Worm (Caenorhabditis elegans) whole organism, L4 larva: Measurements from ENCODE around the gene K01A6.8.

Source experiments
- F37D6.2 ChIP-seq: sonication (generic microtip); optimal IDR thresholded peaks from 2 replicates; lab custom pipeline; 2016; ENCODE audit warnings: mild to moderate bottlenecking, missing genetic modification characterization, missing compliant biosample characterization
- Y105C5A.15 ChIP-seq: fragments of 200-800 bp; sonication (Bioruptor generic); IDR thresholded peaks from 2 replicates; pipeline ENCODE4 v1.3.6; 2022; ENCODE audit warnings: missing genetic modification characterization, missing compliant biosample characterization
- Y48G9A.11 ChIP-seq: fragments of 200-800 bp; sonication (Bioruptor generic); IDR thresholded peaks from 2 replicates; pipeline ENCODE4 v1.3.6; 2022; ENCODE audit warnings: missing genetic modification reagents, missing genetic modification characterization, missing compliant biosample characterization
- ZK337.2 ChIP-seq: fragments of 200-800 bp; sonication (Bioruptor generic); IDR thresholded peaks from 2 replicates; pipeline ENCODE4 v1.3.6; 2022; ENCODE audit warnings: missing genetic modification reagents, missing genetic modification characterization, missing compliant biosample characterization
- aha-1 ChIP-seq: fragments of 150-350 bp; peaks from one replicate; lab custom pipeline; 2014; ENCODE audit warnings: missing biosample characterization, missing genetic modification characterization
- arid-1 ChIP-seq: fragments of 200-800 bp; sonication (Bioruptor generic); conservative IDR thresholded peaks from 2 replicates; pipeline ENCODE4 v1.3.6; 2022; ENCODE audit warnings: missing genetic modification reagents, missing genetic modification characterization, missing compliant biosample characterization
- ceh-20 ChIP-seq: fragments of 200-800 bp; sonication (Bioruptor generic); IDR thresholded peaks from 2 replicates; pipeline ENCODE4 v1.3.6; 2022; ENCODE audit warnings: missing genetic modification reagents, missing genetic modification characterization, missing compliant biosample characterization
- ceh-32 ChIP-seq: sonication (generic microtip); optimal IDR thresholded peaks from 2 replicates; lab custom pipeline; 2016; ENCODE audit warnings: mild to moderate bottlenecking, missing genetic modification characterization, missing compliant biosample characterization; ENCODE audit not compliant: poor library complexity
- ces-1 ChIP-seq: fragments of 150-350 bp; sonication (generic microtip); optimal IDR thresholded peaks from 4 replicates; lab custom pipeline; 2014; ENCODE audit warnings: missing biosample characterization, missing genetic modification reagents, missing genetic modification characterization
- ctbp-1 ChIP-seq: fragments of 200-800 bp; sonication (Bioruptor generic); IDR thresholded peaks from 2 replicates; pipeline ENCODE4 v1.3.6; 2022; ENCODE audit warnings: missing genetic modification reagents, missing genetic modification characterization, missing compliant biosample characterization
- daf-12 ChIP-seq: fragments of 150-350 bp; optimal IDR thresholded peaks from 2 replicates; lab custom pipeline; 2014; ENCODE audit warnings: missing biosample characterization, missing genetic modification reagents, missing genetic modification characterization
- daf-16 ChIP-seq, 3 experiments: sonication (generic microtip); optimal IDR thresholded peaks; 2 replicates each; lab custom pipeline; 2016 to 2017; ENCODE audit warnings: missing genetic modification characterization in 3 of 3, missing genetic modification reagents in 3 of 3, mild to moderate bottlenecking in 2 of 3, missing compliant biosample characterization in 2 of 3, missing biosample characterization in 1 of 3, moderate library complexity in 1 of 3
- daf-8 ChIP-seq: fragments of 200-800 bp; sonication (Bioruptor generic); IDR thresholded peaks from 2 replicates; pipeline ENCODE4 v1.3.6; 2022; ENCODE audit warnings: missing genetic modification characterization, missing compliant biosample characterization
- dmd-8 ChIP-seq: fragments of 200-800 bp; sonication (Bioruptor generic); IDR thresholded peaks from 2 replicates; pipeline ENCODE4 v1.3.6; 2022; ENCODE audit warnings: missing genetic modification characterization, missing compliant biosample characterization
- dpl-1 ChIP-seq: fragments of 150-350 bp; optimal IDR thresholded peaks from 2 replicates; lab custom pipeline; 2014; ENCODE audit warnings: missing biosample characterization, missing genetic modification reagents, missing genetic modification characterization
- dve-1 ChIP-seq: sonication (generic microtip); optimal IDR thresholded peaks from 2 replicates; lab custom pipeline; 2017; ENCODE audit warnings: antibody characterized with exemption, mild to moderate bottlenecking, missing genetic modification characterization, missing compliant biosample characterization; ENCODE audit not compliant: insufficient read depth
- fos-1 ChIP-seq: fragments of 150-350 bp; optimal IDR thresholded peaks from 2 replicates; lab custom pipeline; 2014; ENCODE audit warnings: missing biosample characterization, missing genetic modification characterization
- gei-8 ChIP-seq: fragments of 200-800 bp; sonication (Bioruptor generic); optimal IDR thresholded peaks from 2 replicates; lab custom pipeline; 2018; ENCODE audit warnings: mild to moderate bottlenecking, missing genetic modification characterization, missing compliant biosample characterization
- hif-1 ChIP-seq, 2 experiments: sonication (generic microtip); optimal IDR thresholded peaks; 2 replicates each; lab custom pipeline; 2016 to 2017; ENCODE audit warnings: missing compliant biosample characterization in 2 of 2, missing genetic modification characterization in 2 of 2, missing genetic modification reagents in 2 of 2, missing genotype in 2 of 2, mild to moderate bottlenecking in 1 of 2
- hlh-11 ChIP-seq: fragments of 200-800 bp; sonication (Bioruptor generic); optimal IDR thresholded peaks from 2 replicates; lab custom pipeline; 2018; ENCODE audit warnings: mild to moderate bottlenecking, missing genetic modification characterization, missing compliant biosample characterization
- jun-1 ChIP-seq: fragments of 150-350 bp; optimal IDR thresholded peaks from 2 replicates; lab custom pipeline; 2014; ENCODE audit warnings: missing biosample characterization, missing genetic modification reagents, missing genetic modification characterization
- lim-7 ChIP-seq: fragments of 200-800 bp; sonication (Bioruptor generic); IDR thresholded peaks from 2 replicates; pipeline ENCODE4 v1.3.6; 2022; ENCODE audit warnings: missing genetic modification characterization, missing compliant biosample characterization
- lin-15B ChIP-seq: fragments of 150-350 bp; sonication (generic microtip); optimal IDR thresholded peaks from 3 replicates; lab custom pipeline; 2014; ENCODE audit warnings: missing biosample characterization, missing genetic modification characterization
- lin-29 ChIP-seq: fragments of 200-800 bp; sonication (Bioruptor generic); IDR thresholded peaks from 2 replicates; pipeline ENCODE4 v1.3.6; 2022; ENCODE audit warnings: missing genetic modification reagents, missing genetic modification characterization, missing compliant biosample characterization
- lin-38 ChIP-seq: fragments of 200-800 bp; sonication (Bioruptor generic); IDR thresholded peaks from 2 replicates; pipeline ENCODE4 v1.3.6; 2022; ENCODE audit warnings: missing genetic modification reagents, missing genetic modification characterization, missing compliant biosample characterization
- mdl-1 ChIP-seq, 2 experiments: fragments of 150-350 bp in 1 of 2; sonication (generic microtip) in 1 of 2; optimal IDR thresholded peaks; 2 replicates each; lab custom pipeline; 2014 to 2017; ENCODE audit warnings: missing biosample characterization in 2 of 2, missing genetic modification characterization in 2 of 2
- mdt-29 ChIP-seq: fragments of 200-800 bp; sonication (Bioruptor generic); IDR thresholded peaks from 2 replicates; pipeline ENCODE4 v1.3.6; 2022; ENCODE audit warnings: missing genetic modification reagents, missing genetic modification characterization, missing compliant biosample characterization
- mep-1 ChIP-seq: fragments of 150-350 bp; sonication (generic microtip); optimal IDR thresholded peaks from 3 replicates; lab custom pipeline; 2014; ENCODE audit warnings: missing biosample characterization, missing genetic modification characterization
- nhr-102 ChIP-seq: sonication (generic microtip); optimal IDR thresholded peaks from 2 replicates; lab custom pipeline; 2016; ENCODE audit warnings: mild to moderate bottlenecking, missing genetic modification characterization, moderate library complexity, missing compliant biosample characterization
- nhr-11 ChIP-seq: fragments of 150-350 bp; optimal IDR thresholded peaks from 2 replicates; lab custom pipeline; 2014; ENCODE audit warnings: missing biosample characterization, missing genetic modification characterization
- nhr-111 ChIP-seq: fragments of 200-800 bp; sonication (Bioruptor generic); optimal IDR thresholded peaks from 2 replicates; lab custom pipeline; 2018; ENCODE audit warnings: mild to moderate bottlenecking, missing genetic modification characterization, missing compliant biosample characterization
- nhr-25 ChIP-seq: sonication (generic microtip); optimal IDR thresholded peaks from 2 replicates; lab custom pipeline; 2017; ENCODE audit warnings: missing genetic modification characterization, mild to moderate bottlenecking, missing compliant biosample characterization, antibody characterized with exemption, moderate library complexity, borderline replicate concordance; ENCODE audit not compliant: insufficient read depth
- nhr-28 ChIP-seq: fragments of 150-350 bp; optimal IDR thresholded peaks from 2 replicates; lab custom pipeline; 2014; ENCODE audit warnings: missing biosample characterization, missing genetic modification characterization
- nhr-48 ChIP-seq: sonication (generic microtip); optimal IDR thresholded peaks from 2 replicates; lab custom pipeline; 2016; ENCODE audit warnings: mild to moderate bottlenecking, missing genetic modification characterization, missing compliant biosample characterization
- nhr-6 ChIP-seq: fragments of 150-350 bp; optimal IDR thresholded peaks from 2 replicates; lab custom pipeline; 2014; ENCODE audit warnings: missing biosample characterization, missing genetic modification characterization
- nhr-76 ChIP-seq: fragments of 150-350 bp; optimal IDR thresholded peaks from 2 replicates; lab custom pipeline; 2014; ENCODE audit warnings: missing biosample characterization, missing genetic modification characterization
- nhr-77 ChIP-seq: fragments of 150-350 bp; optimal IDR thresholded peaks from 2 replicates; lab custom pipeline; 2014; ENCODE audit warnings: missing biosample characterization, missing genetic modification characterization
- pha-4 ChIP-seq, 2 experiments: fragments of 150-350 bp in 1 of 2; fragments of 200-800 bp in 1 of 2; sonication (Bioruptor generic) in 1 of 2; IDR thresholded peaks in 1 of 2; optimal IDR thresholded peaks in 1 of 2; 2 replicates each; pipeline versions ENCODE4 v1.3.6 to Lab custom; 2014 to 2022; ENCODE audit warnings: missing genetic modification characterization in 2 of 2, missing genetic modification reagents in 2 of 2, missing biosample characterization in 1 of 2, missing compliant biosample characterization in 1 of 2
- php-3 ChIP-seq: fragments of 200-800 bp; sonication (Bioruptor generic); IDR thresholded peaks from 2 replicates; pipeline ENCODE4 v1.3.6; 2022; ENCODE audit warnings: missing genetic modification reagents, missing genetic modification characterization, missing compliant biosample characterization
- pqm-1 ChIP-seq: sonication (generic microtip); optimal IDR thresholded peaks from 2 replicates; lab custom pipeline; 2017; ENCODE audit warnings: missing biosample characterization, missing genetic modification characterization
- sdz-12 ChIP-seq: fragments of 200-800 bp; sonication (Bioruptor generic); optimal IDR thresholded peaks from 2 replicates; lab custom pipeline; 2018; ENCODE audit warnings: mild to moderate bottlenecking, missing genetic modification characterization, missing compliant biosample characterization
- snpc-1.2 ChIP-seq: fragments of 200-800 bp; sonication (Bioruptor generic); IDR thresholded peaks from 2 replicates; pipeline ENCODE4 v1.3.6; 2022; ENCODE audit warnings: missing genetic modification reagents, missing genetic modification characterization, missing compliant biosample characterization
- snpc-4 ChIP-seq: fragments of 150-350 bp; optimal IDR thresholded peaks from 2 replicates; lab custom pipeline; 2014; ENCODE audit warnings: missing biosample characterization, missing genetic modification characterization
- unc-62 ChIP-seq, 3 experiments: fragments of 150-350 bp in 1 of 3; sonication (generic microtip); optimal IDR thresholded peaks in 2 of 3; peaks in 1 of 3; 1 replicate in 1 of 3; 2 replicates in 2 of 3; lab custom pipeline; 2014 to 2017; ENCODE audit warnings: missing biosample characterization in 3 of 3, missing genetic modification characterization in 3 of 3, missing genetic modification reagents in 3 of 3, missing genotype in 1 of 3
- vab-7 ChIP-seq: fragments of 200-800 bp; sonication (Bioruptor generic); IDR thresholded peaks from 2 replicates; pipeline ENCODE4 v1.3.6; 2022; ENCODE audit warnings: missing genetic modification reagents, missing genetic modification characterization, missing compliant biosample characterization
- zag-1 ChIP-seq: fragments of 150-350 bp; optimal IDR thresholded peaks from 2 replicates; lab custom pipeline; 2014; ENCODE audit warnings: missing biosample characterization, missing genetic modification characterization
- zip-11 ChIP-seq: fragments of 200-800 bp; sonication (Bioruptor generic); IDR thresholded peaks from 2 replicates; pipeline ENCODE4 v1.3.6; 2022; ENCODE audit warnings: missing genetic modification characterization, missing compliant biosample characterization
- zip-2 ChIP-seq: fragments of 150-350 bp; optimal IDR thresholded peaks from 2 replicates; lab custom pipeline; 2014; ENCODE audit warnings: missing biosample characterization, missing genetic modification characterization
- ztf-7 ChIP-seq: fragments of 150-350 bp; optimal IDR thresholded peaks from 2 replicates; lab custom pipeline; 2014; ENCODE audit warnings: missing biosample characterization, missing genetic modification characterization

Gene K01A6.8

DNA sequence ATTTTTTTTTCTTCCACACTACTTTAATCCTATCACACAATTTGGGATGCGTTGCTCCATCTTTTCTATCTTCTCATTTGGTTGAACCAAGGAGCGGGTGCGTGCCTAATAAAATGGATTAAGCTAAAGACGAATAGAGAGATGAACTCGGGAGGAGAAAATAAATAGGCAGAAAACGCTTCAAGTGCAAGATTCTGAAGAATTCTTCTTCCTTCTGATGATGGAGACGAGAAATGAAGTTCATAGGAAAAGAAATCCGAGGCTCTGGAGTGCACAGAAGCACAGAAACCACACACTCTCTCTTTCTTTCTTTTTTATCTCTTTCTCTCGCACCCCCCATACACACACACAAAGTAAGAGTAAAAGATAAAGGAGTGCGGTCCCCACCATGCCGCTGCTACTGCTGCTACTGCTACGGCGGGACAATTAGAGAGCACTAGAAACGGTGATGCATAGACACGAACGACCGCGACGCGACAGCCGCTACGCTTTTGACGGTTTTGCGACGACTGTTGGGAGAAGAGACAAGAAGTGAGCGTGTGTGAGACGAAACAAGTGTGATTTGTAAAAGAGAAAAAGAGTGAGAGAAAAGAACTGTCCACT lies 45.0 kb downstream of the K01A6.8 start (continued):
- TF ChIP-seq zip-11 (no peak), pqm-1 (tag; lab: Kevin White, UChicago) (peak; percentile 74), dve-1 (peak; percentile 92), ztf-7 (no peak), ces-1 (GFP tag; lab: Kevin White, UChicago) (peak; percentile 72), arid-1 (no peak), hif-1 (tag; optimal IDR thresholded peaks at IDR 0.05; lab: Kevin White, UChicago) (peak in 1 of 2 experiments; percentile 64), sdz-12 (GFP tag; lab: Kevin White, UChicago) (no peak), lim-7 (0 out of 2 replicates have a peak, but pooled peaks have one; percentile 44), fos-1 (tag; lab: Kevin White, UChicago) (no peak), nhr-48 (tag; lab: Kevin White, UChicago) (peak; percentile 57), dmd-8 (GFP tag; lab: Robert Waterston, UW) (0 out of 2 replicates have a peak, but pooled peaks have one; percentile 39), ceh-32 (tag; lab: Kevin White, UChicago) (no peak), Y48G9A.11 (GFP tag; lab: Robert Waterston, UW) (no peak), hlh-11 (tag; lab: Kevin White, UChicago) (peak; percentile 98), lin-15B (tag; lab: Kevin White, UChicago) (no peak), php-3 (GFP tag; lab: Robert Waterston, UW) (no peak), unc-62 (GFP tag; optimal IDR thresholded peaks at IDR 0.05 in 1 of 2; lab: Kevin White, UChicago) (peak; percentile 48 to 99), unc-62 (tag; optimal IDR thresholded peaks at IDR 0.05; lab: Kevin White, UChicago) (no peak), lin-38 (GFP tag; lab: Robert Waterston, UW) (peak; percentile 56), ctbp-1 (GFP tag; lab: Robert Waterston, UW) (0 out of 2 replicates have a peak, but pooled peaks have one; percentile 56), ZK337.2 (GFP tag; lab: Robert Waterston, UW) (no peak), zip-2 (tag; lab: Kevin White, UChicago) (no peak), zag-1 (tag; lab: Kevin White, UChicago) (no peak), pha-4 (GFP tag; IDR thresholded peaks at IDR 0.05; lab: Robert Waterston, UW) (peak; percentile 58; the same call in 1 of the 2 replicates), pha-4 (tag; optimal IDR thresholded peaks at IDR 0.05; lab: Kevin White, UChicago) (no peak), gei-8 (GFP tag; lab: Kevin White, UChicago) (no peak), snpc-4 (tag; lab: Kevin White, UChicago) (no peak), nhr-77 (tag; lab: Kevin White, UChicago) (peak; percentile 90), nhr-111 (no peak), nhr-25 (tag; lab: Kevin White, UChicago) (peak; percentile 79), ceh-20 (GFP tag; lab: Robert Waterston, UW) (0 out of 2 replicates have a peak, but pooled peaks have one; percentile 26), F37D6.2 (tag; lab: Kevin White, UChicago) (peak; percentile 18), mdt-29 (no peak), Y105C5A.15 (no peak), daf-16 (GFP tag; optimal IDR thresholded peaks at IDR 0.05; lab: Kevin White, UChicago) (peak in 1 of 2 experiments; percentile 14), daf-16 (tag; optimal IDR thresholded peaks at IDR 0.05; lab: Kevin White, UChicago) (peak; percentile 68), aha-1 (tag; lab: Kevin White, UChicago) (peak; percentile 95), daf-8 (no peak), mdl-1 (tag; optimal IDR thresholded peaks at IDR 0.05; lab: Kevin White, UChicago) (peak; percentile 41 to 85), jun-1 (tag; lab: Kevin White, UChicago) (no peak), nhr-28 (peak; percentile 96), nhr-76 (tag; lab: Kevin White, UChicago) (no peak), dpl-1 (GFP tag; lab: Kevin White, UChicago) (peak; percentile 34), nhr-6 (peak; percentile 85), snpc-1.2 (GFP tag; lab: Robert Waterston, UW) (no peak), lin-29 (no peak), daf-12 (tag; lab: Kevin White, UChicago) (no peak), nhr-102 (tag; lab: Kevin White, UChicago) (peak; percentile 61), vab-7 (no peak), nhr-11 (tag; lab: Kevin White, UChicago) (peak; percentile 50), mep-1 (tag; lab: Kevin White, UChicago) (peak; percentile 87)
